Fruit fly (Drosophila melanogaster): ENCODE measurements around the gene ORMDL.

The ORMDL gene

dm6 chr3L:21679687-21680086 lies 44.6 kb downstream of the ORMDL start, which contains the start of the genes Als2 and CG11248 (continued):
- TF ChIP-seq vfl (GFP tag; optimal IDR thresholded peaks at IDR 0.05) (peak; percentile 59), yki (optimal IDR thresholded peaks at IDR 0.05) (no peak), B-H2 (GFP tag; optimal IDR thresholded peaks at IDR 0.05) (no peak), Mes4 (GFP tag; optimal IDR thresholded peaks at IDR 0.05) (peak; percentile 7), sr (GFP tag; IDR thresholded peaks at IDR 0.05) (no peak), luna (GFP tag; optimal IDR thresholded peaks at IDR 0.05) (peak; percentile 47), CG7556 (GFP tag; optimal IDR thresholded peaks at IDR 0.05) (no peak), maf-S (GFP tag; optimal IDR thresholded peaks at IDR 0.05) (peak; percentile 60), sd (tag; optimal IDR thresholded peaks at IDR 0.05) (no peak), CG2889 (GFP tag; IDR thresholded peaks at IDR 0.05) (no peak), CG10654 (GFP tag; optimal IDR thresholded peaks at IDR 0.05) (peak; percentile 66), PHDP (tag; optimal IDR thresholded peaks at IDR 0.05) (no peak), lov (optimal IDR thresholded peaks at IDR 0.05) (no peak), lov (GFP tag; IDR thresholded peaks at IDR 0.05) (no peak), NC2β (GFP tag; optimal IDR thresholded peaks at IDR 0.05) (peak; percentile 46), CG9215 (GFP tag; IDR thresholded peaks at IDR 0.05) (peak; percentile 64), CG12219 (GFP tag; optimal IDR thresholded peaks at IDR 0.05) (peak; percentile 25), Ets97D (GFP tag; optimal IDR thresholded peaks at IDR 0.05) (peak; percentile 54), seq (GFP tag; IDR thresholded peaks at IDR 0.05) (0 out of 2 replicates have a peak, but pooled peaks have one; percentile 23), Dref (GFP tag; IDR thresholded peaks at IDR 0.05) (no peak), slbo (GFP tag; IDR thresholded peaks at IDR 0.05) (peak; percentile 84), CG10543 (GFP tag; optimal IDR thresholded peaks at IDR 0.05) (no peak), btn (GFP tag; optimal IDR thresholded peaks at IDR 0.05) (no peak), gsb (GFP tag; IDR thresholded peaks at IDR 0.05) (no peak), CG18011 (GFP tag; optimal IDR thresholded peaks at IDR 0.05) (no peak), chm (GFP tag; IDR thresholded peaks at IDR 0.05) (no peak), CG4360 (GFP tag; IDR thresholded peaks at IDR 0.05) (no peak), ttk (GFP tag; IDR thresholded peaks at IDR 0.05) (peak; percentile 37; the same call in 1 of the 2 replicates), sim (GFP tag; IDR thresholded peaks at IDR 0.05) (no peak), Ssrp (tag; optimal IDR thresholded peaks at IDR 0.05) (peak; percentile 80), ci (GFP tag; IDR thresholded peaks at IDR 0.05) (no peak), zen (tag; optimal IDR thresholded peaks at IDR 0.05) (peak; percentile 78), usp (GFP tag; optimal IDR thresholded peaks at IDR 0.05) (no peak), Gug (GFP tag; IDR thresholded peaks at IDR 0.05) (peak; percentile 61; the same call in 2 of the 4 replicates), Hand (GFP tag; optimal IDR thresholded peaks at IDR 0.05) (no peak), Ravus (GFP tag; IDR thresholded peaks at IDR 0.05) (no peak), CG9437 (GFP tag; optimal IDR thresholded peaks at IDR 0.05) (peak; percentile 24), Abd-B (GFP tag; optimal IDR thresholded peaks at IDR 0.05) (peak; percentile 85), ind (GFP tag; optimal IDR thresholded peaks at IDR 0.05) (peak; percentile 79), CG17912 (GFP tag; optimal IDR thresholded peaks at IDR 0.05) (no peak), sc (optimal IDR thresholded peaks at IDR 0.05) (no peak), sc (GFP tag; optimal IDR thresholded peaks at IDR 0.05) (no peak), zfh2 (GFP tag; optimal IDR thresholded peaks at IDR 0.05) (peak; percentile 69), unpg (GFP tag; optimal IDR thresholded peaks at IDR 0.05) (no peak), CG15601 (tag; optimal IDR thresholded peaks at IDR 0.05) (peak; percentile 69), Hr39 (optimal IDR thresholded peaks at IDR 0.05) (no peak), fd3F (GFP tag; optimal IDR thresholded peaks at IDR 0.05) (peak; percentile 70), CG3407 (GFP tag; optimal IDR thresholded peaks at IDR 0.05) (peak; percentile 41), Adf1 (GFP tag; IDR thresholded peaks at IDR 0.05) (peak; percentile 24; the same call in 1 of the 2 replicates), CG1603 (tag; optimal IDR thresholded peaks at IDR 0.05) (no peak), CG8388 (GFP tag; optimal IDR thresholded peaks at IDR 0.05) (peak; percentile 71), pum (GFP tag; optimal IDR thresholded peaks at IDR 0.05) (peak; percentile 76), ken (GFP tag; IDR thresholded peaks at IDR 0.05) (peak; percentile 67; the same call in 1 of the 3 replicates), corto (GFP tag; optimal IDR thresholded peaks at IDR 0.05) (no peak)

Measured in whole organism, embryonic.